Fruit fly (Drosophila melanogaster) whole organism, adult: ENCODE measurements around the gene CG18547.

Experiments used
- CG11617 ChIP-seq: fragments of 200-800 bp; sonication (Bioruptor generic); optimal IDR thresholded peaks from 2 replicates; lab custom pipeline; 2017; ENCODE audit warnings: mild to moderate bottlenecking, missing biosample characterization, missing genetic modification reagents, missing genetic modification characterization
- CG33017 ChIP-seq: fragments of 200-800 bp; sonication (Bioruptor generic); optimal IDR thresholded peaks from 2 replicates; lab custom pipeline; 2018; ENCODE audit warnings: missing biosample characterization, mild to moderate bottlenecking, missing genetic modification characterization, moderate library complexity
- Mnt ChIP-seq: fragments of 200-800 bp; sonication (Bioruptor generic); optimal IDR thresholded peaks from 2 replicates; lab custom pipeline; 2016; ENCODE audit warnings: missing biosample characterization, mild to moderate bottlenecking, missing genetic modification characterization

DNA sequence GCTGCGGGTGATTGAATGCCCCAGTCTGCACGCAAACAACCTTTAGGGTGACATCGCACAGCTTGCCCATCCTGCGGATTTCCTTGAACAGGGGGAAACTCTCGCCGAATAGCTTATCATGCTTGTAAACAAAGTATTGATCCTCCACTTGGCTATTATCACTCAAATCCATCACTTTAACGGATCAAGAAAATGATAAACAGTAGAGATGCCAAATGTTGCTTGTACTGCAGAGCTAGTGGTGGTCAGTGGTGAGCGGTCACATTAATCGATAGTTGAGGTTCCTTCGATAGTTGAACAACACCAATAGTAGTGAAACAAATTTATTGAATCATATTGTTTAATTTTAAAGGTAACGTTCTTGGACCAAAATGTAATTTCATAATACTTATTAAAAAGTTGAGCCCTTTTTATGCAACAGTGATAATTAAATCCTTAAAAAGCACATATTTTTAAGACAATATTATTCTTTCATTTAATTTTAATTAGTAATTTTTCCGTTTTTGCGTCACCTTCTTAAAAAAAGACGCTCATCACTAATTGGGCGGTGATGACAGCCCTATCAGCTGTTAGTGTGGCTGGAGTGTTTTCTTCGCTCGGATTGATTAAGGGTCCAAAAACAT is 30.1 kb upstream of the CG18547 start, which contains the start of the genes KLHL18 and GCC185:
- TF ChIP-seq Mnt (peak; percentile 68), CG33017 (tag; lab: Kevin White, UChicago) (peak; percentile 53), CG11617 (GFP tag; lab: Kevin White, UChicago) (peak; percentile 85)
